Worm (Caenorhabditis elegans): Measurements from ENCODE around the gene H39E23.2.

H39E23.2 gene

DNA sequence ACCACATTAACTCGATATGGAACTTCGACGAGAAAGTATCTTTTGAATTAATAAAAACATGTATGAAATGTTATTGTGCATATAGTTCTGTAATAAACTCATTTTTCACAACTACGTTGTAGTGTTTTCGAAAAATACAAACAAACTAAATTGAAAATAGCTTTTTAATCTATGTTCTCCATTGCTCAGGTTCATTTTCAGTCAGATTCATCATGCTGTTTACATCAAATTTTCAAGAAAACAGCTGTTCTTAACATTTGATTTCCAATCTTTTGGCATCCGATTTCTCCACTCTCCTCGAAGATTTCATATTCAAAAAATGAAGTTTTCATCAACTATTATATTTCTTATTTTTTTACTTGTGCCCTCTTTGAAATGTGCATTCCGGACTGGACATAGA lies at the start of gene H39E23.2:
Gene H39E23.2, plus strand, starts transcription at position 301 of the 400 bp plus-strand sequence.
- TF ChIP-seq mab-5 (tag; optimal IDR thresholded peaks at IDR 0.05), result no peak
- TF ChIP-seq lsy-2 (tag; optimal IDR thresholded peaks at IDR 0.05), result no peak
- TF ChIP-seq unc-62 (GFP tag; optimal IDR thresholded peaks at IDR 0.05), result no peak
- no peak for TF ChIP-seq pha-4 (tag; optimal IDR thresholded peaks at IDR 0.05)
- no peak for TF ChIP-seq ceh-43 (GFP tag; optimal IDR thresholded peaks at IDR 0.05)
- no peak for TF ChIP-seq zip-8 (tag; optimal IDR thresholded peaks at IDR 0.05)
- no peak for TF ChIP-seq blmp-1 (tag; optimal IDR thresholded peaks at IDR 0.05)
- TF ChIP-seq mls-2 (tag; optimal IDR thresholded peaks at IDR 0.05), result no peak
- no peak for TF ChIP-seq elt-3 (tag; optimal IDR thresholded peaks at IDR 0.05)
- no peak for TF ChIP-seq hlh-1 (tag; optimal IDR thresholded peaks at IDR 0.05)
- TF ChIP-seq elt-1 (tag; optimal IDR thresholded peaks at IDR 0.05; ENCODE audit: borderline replicate concordance, insufficient read depth), result no peak
- TF ChIP-seq ham-2 (GFP tag; optimal IDR thresholded peaks at IDR 0.05), result no peak
- TF ChIP-seq nhr-76 (tag; optimal IDR thresholded peaks at IDR 0.05), result no peak
- TF ChIP-seq flh-1 (GFP tag; optimal IDR thresholded peaks at IDR 0.05), result no peak

DNA sequence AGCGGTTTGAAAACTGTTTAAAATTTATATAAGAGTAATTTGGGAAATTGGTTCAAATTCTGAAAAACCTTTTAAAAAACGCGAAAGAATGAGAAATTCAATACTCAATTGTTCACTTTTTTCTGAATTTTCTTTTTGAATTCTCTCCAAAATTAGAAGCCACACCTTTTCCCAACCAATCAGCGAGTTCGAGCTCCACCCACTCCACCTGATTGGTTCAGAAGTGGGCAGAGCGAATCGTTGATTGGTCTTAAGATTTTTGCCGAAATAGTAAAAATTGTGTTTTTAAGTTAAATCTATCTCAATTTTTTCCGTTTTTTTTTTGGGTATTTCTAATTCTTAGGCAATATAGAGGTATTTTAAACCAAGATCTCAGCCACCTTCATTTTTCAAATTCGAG lies 46.2 kb upstream of the H39E23.2 start:
- TF ChIP-seq unc-39 (tag; optimal IDR thresholded peaks at IDR 0.05) (no peak), nhr-2 (tag; optimal IDR thresholded peaks at IDR 0.05) (no peak), nhr-28 (tag; optimal IDR thresholded peaks at IDR 0.05) (no peak), mep-1 (tag; optimal IDR thresholded peaks at IDR 0.05) (no peak), lin-32 (GFP tag; optimal IDR thresholded peaks at IDR 0.05) (no peak), cnd-1 (tag; optimal IDR thresholded peaks at IDR 0.05) (no peak), lin-13 (tag; optimal IDR thresholded peaks at IDR 0.05) (no peak), elt-1 (tag; optimal IDR thresholded peaks at IDR 0.05; ENCODE audit: borderline replicate concordance, insufficient read depth) (no peak), ces-1 (GFP tag; optimal IDR thresholded peaks at IDR 0.05) (no peak), M03D4.4 (tag; optimal IDR thresholded peaks at IDR 0.05) (no peak), snpc-4 (tag; optimal IDR thresholded peaks at IDR 0.05) (no peak), ham-2 (GFP tag; optimal IDR thresholded peaks at IDR 0.05) (no peak), mls-2 (tag; optimal IDR thresholded peaks at IDR 0.05) (no peak), ceh-43 (GFP tag; optimal IDR thresholded peaks at IDR 0.05) (no peak), hlh-1 (tag; optimal IDR thresholded peaks at IDR 0.05) (no peak), elt-3 (tag; optimal IDR thresholded peaks at IDR 0.05) (no peak), bed-3 (GFP tag; optimal IDR thresholded peaks at IDR 0.05) (no peak)

DNA sequence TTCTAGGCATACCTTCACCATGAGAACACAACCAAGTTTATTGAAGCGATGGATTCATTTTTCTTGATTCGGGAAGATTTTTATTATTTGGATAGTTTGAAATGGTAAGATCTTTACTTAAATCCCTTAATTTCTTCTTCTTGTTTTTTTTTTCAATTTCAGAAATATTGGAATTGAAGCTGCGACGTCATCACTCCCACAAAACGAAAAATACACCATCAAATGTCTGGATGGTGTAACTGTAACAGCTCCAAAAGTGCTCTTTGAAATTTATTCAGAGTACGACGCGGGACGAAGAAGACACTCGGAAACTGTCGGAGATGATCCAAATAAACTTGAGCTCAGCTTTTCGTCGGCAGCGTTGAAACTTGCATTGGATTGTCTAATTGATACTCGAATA lies 45.7 kb upstream of the H39E23.2 start, which contains the start of gene D1086.21:
Gene D1086.21, plus strand, starts transcription at position 301 of the 400 bp plus-strand sequence.
- TF ChIP-seq bed-3 (GFP tag; optimal IDR thresholded peaks at IDR 0.05), result no peak
- no peak for TF ChIP-seq ceh-39 (tag; optimal IDR thresholded peaks at IDR 0.05)
- no peak for TF ChIP-seq nhr-28 (tag; optimal IDR thresholded peaks at IDR 0.05)
- no peak for TF ChIP-seq ceh-83 (GFP tag; optimal IDR thresholded peaks at IDR 0.05)
- TF ChIP-seq flh-1 (GFP tag; optimal IDR thresholded peaks at IDR 0.05), result no peak
- TF ChIP-seq hlh-1 (tag; optimal IDR thresholded peaks at IDR 0.05), result no peak
- no peak for TF ChIP-seq lin-13 (tag; optimal IDR thresholded peaks at IDR 0.05)
- TF ChIP-seq mab-5 (tag; optimal IDR thresholded peaks at IDR 0.05), result no peak
- TF ChIP-seq mls-2 (tag; optimal IDR thresholded peaks at IDR 0.05), result no peak
- no peak for TF ChIP-seq elt-3 (tag; optimal IDR thresholded peaks at IDR 0.05)
- no peak for TF ChIP-seq ceh-43 (GFP tag; optimal IDR thresholded peaks at IDR 0.05)
- TF ChIP-seq nhr-12 (tag; optimal IDR thresholded peaks at IDR 0.05), result no peak
- TF ChIP-seq sptf-1 (tag; optimal IDR thresholded peaks at IDR 0.05), result no peak
- no peak for TF ChIP-seq unc-39 (tag; optimal IDR thresholded peaks at IDR 0.05)
- no peak for TF ChIP-seq cnd-1 (tag; optimal IDR thresholded peaks at IDR 0.05)
- no peak for TF ChIP-seq lin-32 (GFP tag; optimal IDR thresholded peaks at IDR 0.05)

DNA sequence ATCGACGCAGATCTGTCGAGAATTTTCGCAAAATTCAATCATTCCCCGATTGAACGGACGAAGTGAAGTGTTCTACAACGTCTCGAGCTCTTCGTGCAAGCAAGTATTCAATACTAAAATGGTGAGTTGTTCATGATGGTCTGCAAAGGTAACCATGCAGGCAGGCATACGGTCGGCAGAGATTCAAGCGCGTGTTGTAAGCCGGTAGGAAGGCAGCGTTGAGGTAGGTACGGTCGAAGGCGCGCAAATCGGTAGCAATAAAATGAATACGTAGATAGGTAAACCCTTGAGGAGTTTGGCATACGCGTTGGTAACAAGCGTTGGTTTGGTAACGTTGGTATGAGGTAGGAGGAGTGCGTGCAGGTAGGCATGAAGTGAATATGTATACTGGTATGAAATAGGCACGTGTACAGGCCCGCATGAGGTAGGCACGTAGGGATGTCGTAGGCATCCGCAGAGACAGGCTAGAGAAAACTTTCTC lies 42.3 kb upstream of the H39E23.2 start, which contains the start of gene D1086.17:
Gene D1086.17, plus strand, starts transcription at position 51 of the 481 bp plus-strand sequence.
- no peak for TF ChIP-seq hlh-1 (tag; optimal IDR thresholded peaks at IDR 0.05)
- no peak for TF ChIP-seq sem-2 (GFP tag; optimal IDR thresholded peaks at IDR 0.05)
- TF ChIP-seq tbx-8 (GFP tag; optimal IDR thresholded peaks at IDR 0.05), result no peak
- no peak for TF ChIP-seq ztf-11 (tag; optimal IDR thresholded peaks at IDR 0.05)
- TF ChIP-seq ces-1 (GFP tag; optimal IDR thresholded peaks at IDR 0.05), result no peak
- no peak for TF ChIP-seq drap-1 (GFP tag; optimal IDR thresholded peaks at IDR 0.05)
- no peak for TF ChIP-seq nhr-28 (tag; optimal IDR thresholded peaks at IDR 0.05)
- no peak for TF ChIP-seq mls-2 (tag; optimal IDR thresholded peaks at IDR 0.05)
- no peak for TF ChIP-seq elt-3 (tag; optimal IDR thresholded peaks at IDR 0.05)
- no peak for TF ChIP-seq sptf-1 (tag; optimal IDR thresholded peaks at IDR 0.05)
- no peak for TF ChIP-seq ceh-39 (tag; optimal IDR thresholded peaks at IDR 0.05)
- no peak for TF ChIP-seq M03D4.4 (tag; optimal IDR thresholded peaks at IDR 0.05)
- no peak for TF ChIP-seq flh-1 (GFP tag; optimal IDR thresholded peaks at IDR 0.05)
- TF ChIP-seq elt-1 (tag; optimal IDR thresholded peaks at IDR 0.05; ENCODE audit: borderline replicate concordance, insufficient read depth), result no peak

All from whole organism, mixed stage, embryonic.